Worm (Caenorhabditis elegans) whole organism, L1 larva: ENCODE results near the gene C28D4.7.

ENCODE experiments used
- C04F5.9 ChIP-seq: sonication (generic microtip); optimal IDR thresholded peaks from 2 replicates; lab custom pipeline; 2016; ENCODE audit warnings: missing genetic modification characterization, missing compliant biosample characterization
- C16A3.4 ChIP-seq: fragments of 150-350 bp; optimal IDR thresholded peaks from 2 replicates; lab custom pipeline; 2014; ENCODE audit warnings: missing biosample characterization, missing genetic modification characterization
- C34B4.2 ChIP-seq: sonication (generic microtip); optimal IDR thresholded peaks from 2 replicates; lab custom pipeline; 2017; ENCODE audit warnings: mild to moderate bottlenecking, missing genetic modification characterization, missing compliant biosample characterization
- F16B12.6 ChIP-seq: fragments of 150-350 bp; optimal IDR thresholded peaks from 2 replicates; lab custom pipeline; 2014; ENCODE audit warnings: missing biosample characterization, missing genetic modification characterization
- Y116A8C.19 ChIP-seq: sonication (generic microtip); optimal IDR thresholded peaks from 2 replicates; lab custom pipeline; 2016; ENCODE audit warnings: missing compliant biosample characterization, missing genetic modification characterization, borderline replicate concordance
- ama-1 ChIP-seq: fragments of 150-350 bp; optimal IDR thresholded peaks from 2 replicates; lab custom pipeline; 2014
- blmp-1 ChIP-seq: fragments of 150-350 bp; optimal IDR thresholded peaks from 2 replicates; lab custom pipeline; 2014; ENCODE audit warnings: missing biosample characterization, missing genetic modification characterization
- ceh-90 ChIP-seq: sonication (generic microtip); optimal IDR thresholded peaks from 2 replicates; lab custom pipeline; 2016; ENCODE audit warnings: missing genetic modification characterization, missing compliant biosample characterization
- dpl-1 ChIP-seq, 3 experiments: fragments of 150-350 bp in 2 of 3; sonication (generic microtip) in 1 of 3; optimal IDR thresholded peaks; 2 replicates each; lab custom pipeline; 2014 to 2017; ENCODE audit warnings: missing biosample characterization in 3 of 3, missing genetic modification characterization in 3 of 3, missing genetic modification reagents in 3 of 3
- efl-1 ChIP-seq, 4 experiments: fragments of 150-350 bp; optimal IDR thresholded peaks in 3 of 4; peaks in 1 of 4; 1 replicate in 1 of 4; 2 replicates in 3 of 4; lab custom pipeline; 2014; ENCODE audit warnings: missing biosample characterization in 2 of 4, missing genetic modification characterization in 2 of 4, missing genetic modification reagents in 2 of 4
- efl-3 ChIP-seq: fragments of 200-800 bp; sonication (Bioruptor generic); optimal IDR thresholded peaks from 2 replicates; lab custom pipeline; 2018; ENCODE audit warnings: mild to moderate bottlenecking, missing genetic modification characterization, missing compliant biosample characterization
- egl-13 ChIP-seq: sonication (generic microtip); optimal IDR thresholded peaks from 2 replicates; lab custom pipeline; 2016; ENCODE audit warnings: missing genotype, missing genetic modification reagents, missing genetic modification characterization, missing compliant biosample characterization
- egl-27 ChIP-seq, 2 experiments: fragments of 150-350 bp in 1 of 2; sonication (generic microtip); optimal IDR thresholded peaks; 3 replicates each; lab custom pipeline; 2017 to 2018; ENCODE audit warnings: missing biosample characterization in 2 of 2, missing genetic modification characterization in 2 of 2, missing genetic modification reagents in 2 of 2
- elt-3 ChIP-seq, 6 experiments: fragments of 150-350 bp in 1 of 6; sonication (generic microtip); optimal IDR thresholded peaks; 2 replicates each; lab custom pipeline; 2017 to 2018; ENCODE audit warnings: missing biosample characterization in 6 of 6, missing genetic modification characterization in 6 of 6, inconsistent platforms in 1 of 6
- ets-5 ChIP-seq: fragments of 200-800 bp; sonication (Bioruptor generic); IDR thresholded peaks from 2 replicates; pipeline ENCODE4 v1.3.6; 2022; ENCODE audit warnings: missing genetic modification characterization, missing compliant biosample characterization
- fkh-10 ChIP-seq: sonication (generic microtip); optimal IDR thresholded peaks from 2 replicates; lab custom pipeline; 2017; ENCODE audit warnings: missing biosample characterization, missing genetic modification reagents, missing genetic modification characterization
- fos-1 ChIP-seq: fragments of 150-350 bp; optimal IDR thresholded peaks from 2 replicates; lab custom pipeline; 2014; ENCODE audit warnings: missing biosample characterization, missing genetic modification characterization
- hlh-17 ChIP-seq: fragments of 200-800 bp; sonication (Bioruptor generic); optimal IDR thresholded peaks from 2 replicates; lab custom pipeline; 2018; ENCODE audit warnings: missing genetic modification characterization, mild to moderate bottlenecking, missing compliant biosample characterization, moderate library complexity, borderline replicate concordance
- hlh-4 ChIP-seq: sonication (generic microtip); optimal IDR thresholded peaks from 2 replicates; lab custom pipeline; 2016; ENCODE audit warnings: mild to moderate bottlenecking, missing genetic modification characterization, missing compliant biosample characterization
- isw-1 ChIP-seq: fragments of 200-800 bp; sonication (Bioruptor generic); IDR thresholded peaks from 2 replicates; pipeline ENCODE4 v1.3.6; 2022; ENCODE audit warnings: missing genetic modification characterization, missing compliant biosample characterization
- jun-1 ChIP-seq: fragments of 150-350 bp; optimal IDR thresholded peaks from 2 replicates; lab custom pipeline; 2014; ENCODE audit warnings: missing biosample characterization, missing genetic modification reagents, missing genetic modification characterization
- lin-13 ChIP-seq: fragments of 150-350 bp; optimal IDR thresholded peaks from 2 replicates; lab custom pipeline; 2014; ENCODE audit warnings: missing biosample characterization, missing genetic modification reagents, missing genetic modification characterization
- lin-35 ChIP-seq, 2 experiments: fragments of 150-350 bp; optimal IDR thresholded peaks; 2 replicates each; lab custom pipeline; 2014; ENCODE audit warnings: missing biosample characterization in 2 of 2, missing genetic modification characterization in 2 of 2, missing genetic modification reagents in 2 of 2
- lin-39 ChIP-seq: fragments of 150-350 bp; optimal IDR thresholded peaks from 2 replicates; lab custom pipeline; 2014; ENCODE audit warnings: missing biosample characterization, missing genetic modification reagents, missing genetic modification characterization
- lir-3 ChIP-seq: sonication (generic microtip); optimal IDR thresholded peaks from 2 replicates; lab custom pipeline; 2016; ENCODE audit warnings: mild to moderate bottlenecking, missing genetic modification characterization, moderate library complexity, missing compliant biosample characterization; ENCODE audit not compliant: poor library complexity
- lsy-2 ChIP-seq, 2 experiments: fragments of 150-350 bp; optimal IDR thresholded peaks; 2 replicates each; lab custom pipeline; 2014; ENCODE audit warnings: missing biosample characterization in 2 of 2, missing genetic modification characterization in 2 of 2
- nhr-12 ChIP-seq: sonication (generic microtip); optimal IDR thresholded peaks from 2 replicates; lab custom pipeline; 2017; ENCODE audit warnings: missing biosample characterization, missing genetic modification characterization
- nhr-20 ChIP-seq: sonication (generic microtip); optimal IDR thresholded peaks from 2 replicates; lab custom pipeline; 2016; ENCODE audit warnings: mild to moderate bottlenecking, missing genetic modification characterization, missing compliant biosample characterization
- nhr-237 ChIP-seq: fragments of 150-350 bp; optimal IDR thresholded peaks from 2 replicates; lab custom pipeline; 2014; ENCODE audit warnings: missing biosample characterization, missing genetic modification characterization
- nhr-28 ChIP-seq: fragments of 150-350 bp; optimal IDR thresholded peaks from 2 replicates; lab custom pipeline; 2014; ENCODE audit warnings: missing biosample characterization, missing genetic modification characterization
- nhr-71 ChIP-seq: sonication (generic microtip); optimal IDR thresholded peaks from 2 replicates; lab custom pipeline; 2016; ENCODE audit warnings: mild to moderate bottlenecking, missing genetic modification characterization, moderate library complexity, missing compliant biosample characterization
- nhr-76 ChIP-seq: sonication (generic microtip); optimal IDR thresholded peaks from 2 replicates; lab custom pipeline; 2017; ENCODE audit warnings: missing biosample characterization, missing genetic modification characterization
- nhr-77 ChIP-seq: fragments of 150-350 bp; optimal IDR thresholded peaks from 2 replicates; lab custom pipeline; 2014; ENCODE audit warnings: missing biosample characterization, missing genetic modification characterization
- nhr-84 ChIP-seq: sonication (generic microtip); optimal IDR thresholded peaks from 2 replicates; lab custom pipeline; 2017; ENCODE audit warnings: missing biosample characterization, missing genetic modification characterization
- pag-3 ChIP-seq: sonication (generic microtip); optimal IDR thresholded peaks from 2 replicates; lab custom pipeline; 2017; ENCODE audit warnings: missing genetic modification characterization, mild to moderate bottlenecking, missing compliant biosample characterization, antibody characterized with exemption, borderline replicate concordance; ENCODE audit not compliant: insufficient read depth
- rnt-1 ChIP-seq: sonication (generic microtip); optimal IDR thresholded peaks from 2 replicates; lab custom pipeline; 2016; ENCODE audit warnings: mild to moderate bottlenecking, missing genetic modification characterization, moderate library complexity, missing compliant biosample characterization
- skn-1 ChIP-seq: fragments of 150-350 bp; optimal IDR thresholded peaks from 2 replicates; lab custom pipeline; 2014; ENCODE audit warnings: missing biosample characterization, missing genetic modification characterization
- snpc-4 ChIP-seq: fragments of 150-350 bp; optimal IDR thresholded peaks from 2 replicates; lab custom pipeline; 2014; ENCODE audit warnings: missing biosample characterization, missing genetic modification characterization
- sptf-1 ChIP-seq: fragments of 150-350 bp; optimal IDR thresholded peaks from 2 replicates; lab custom pipeline; 2014; ENCODE audit warnings: missing biosample characterization, missing genetic modification characterization
- swsn-7 ChIP-seq: sonication (generic microtip); optimal IDR thresholded peaks from 2 replicates; lab custom pipeline; 2016; ENCODE audit warnings: missing genetic modification characterization, missing compliant biosample characterization
- unc-130 ChIP-seq: fragments of 150-350 bp; optimal IDR thresholded peaks from 2 replicates; lab custom pipeline; 2017; ENCODE audit warnings: missing biosample characterization, missing genetic modification characterization, inconsistent platforms
- unc-30 ChIP-seq: sonication (generic microtip); optimal IDR thresholded peaks from 2 replicates; lab custom pipeline; 2017; ENCODE audit warnings: missing biosample characterization, missing genetic modification characterization
- zag-1 ChIP-seq: fragments of 150-350 bp; optimal IDR thresholded peaks from 2 replicates; lab custom pipeline; 2014; ENCODE audit warnings: missing biosample characterization, missing genetic modification characterization
- ztf-11 ChIP-seq, 2 experiments: sonication (generic microtip); optimal IDR thresholded peaks; 2 replicates each; lab custom pipeline; 2016 to 2017; ENCODE audit warnings: missing genetic modification characterization in 2 of 2, missing biosample characterization in 1 of 2, missing compliant biosample characterization in 1 of 2

Gene C28D4.7

DNA sequence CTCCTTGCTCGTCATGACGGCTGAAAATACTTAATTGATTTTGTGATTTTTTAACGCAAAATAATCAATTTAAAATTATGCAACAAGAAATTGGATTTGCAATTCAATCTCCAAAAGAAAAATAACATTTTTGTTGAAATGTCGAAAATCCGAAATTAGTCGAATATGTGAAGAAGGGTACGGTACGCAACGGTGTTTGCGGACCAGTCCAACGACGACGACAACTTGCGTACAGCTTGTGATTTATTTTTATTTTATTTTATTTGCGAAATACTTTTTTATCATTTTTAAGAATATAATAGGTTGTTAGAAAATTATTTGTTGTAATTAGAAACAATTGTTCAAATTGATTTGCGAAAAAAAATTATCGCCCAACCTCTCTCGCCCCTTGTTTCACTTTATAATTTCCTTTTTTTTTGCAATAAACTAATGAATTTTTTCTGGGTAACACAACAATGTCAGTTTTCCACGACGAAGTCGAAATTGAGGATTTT is 36.2 kb downstream of the C28D4.7 start, which contains the start of the genes dcaf-1 and dph-3 (continued):
- TF ChIP-seq elt-3 (tag; optimal IDR thresholded peaks at IDR 0.05; lab: Kevin White, UChicago) (peak in 1 of 6 experiments; percentile 9), C16A3.4 (tag; lab: Kevin White, UChicago) (peak; percentile 43), skn-1 (tag; lab: Kevin White, UChicago) (peak; percentile 45), swsn-7 (tag; lab: Kevin White, UChicago) (peak; percentile 35), lin-35 (GFP tag; optimal IDR thresholded peaks at IDR 0.05; lab: Kevin White, UChicago) (peak; percentile 50 to 65), nhr-71 (tag; lab: Kevin White, UChicago) (peak; percentile 59), isw-1 (GFP tag; lab: Robert Waterston, UW) (peak; percentile 17; the same call in 1 of the 2 replicates), fkh-10 (GFP tag; lab: Kevin White, UChicago) (no peak), blmp-1 (peak; percentile 55)

DNA sequence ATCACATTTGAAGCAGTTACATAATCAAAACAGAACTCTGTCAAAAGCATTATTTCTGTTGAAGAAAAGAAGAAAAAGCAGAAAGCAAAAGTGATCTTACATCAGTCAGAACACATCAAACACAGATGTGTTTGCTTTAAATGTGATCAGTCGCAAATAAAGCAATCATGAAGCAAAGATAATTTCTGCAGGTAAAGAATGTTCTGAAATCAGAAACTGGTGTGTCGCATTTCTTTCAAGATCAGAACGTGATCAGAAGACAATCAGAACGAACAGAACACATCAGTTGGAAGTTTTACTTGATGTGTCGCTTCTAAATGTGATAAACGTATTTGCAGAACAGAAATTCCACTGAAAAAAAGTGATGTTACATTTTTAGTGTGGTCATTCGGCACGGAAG is 43.9 kb downstream of the C28D4.7 start:
- TF ChIP-seq snpc-4 (tag; lab: Kevin White, UChicago), result no peak
- no peak for TF ChIP-seq rnt-1 (tag; lab: Kevin White, UChicago)
- TF ChIP-seq nhr-71 (tag; lab: Kevin White, UChicago), result no peak
- no peak for TF ChIP-seq sptf-1 (tag; lab: Kevin White, UChicago)
- no peak for TF ChIP-seq isw-1 (GFP tag; lab: Robert Waterston, UW)
- TF ChIP-seq lsy-2 (tag; optimal IDR thresholded peaks at IDR 0.05; lab: Kevin White, UChicago), result no peak
- TF ChIP-seq blmp-1, result no peak
- TF ChIP-seq ets-5 (GFP tag; lab: Robert Waterston, UW), result no peak
- no peak for TF ChIP-seq efl-3 (GFP tag; lab: Kevin White, UChicago)
- no peak for TF ChIP-seq pag-3

DNA sequence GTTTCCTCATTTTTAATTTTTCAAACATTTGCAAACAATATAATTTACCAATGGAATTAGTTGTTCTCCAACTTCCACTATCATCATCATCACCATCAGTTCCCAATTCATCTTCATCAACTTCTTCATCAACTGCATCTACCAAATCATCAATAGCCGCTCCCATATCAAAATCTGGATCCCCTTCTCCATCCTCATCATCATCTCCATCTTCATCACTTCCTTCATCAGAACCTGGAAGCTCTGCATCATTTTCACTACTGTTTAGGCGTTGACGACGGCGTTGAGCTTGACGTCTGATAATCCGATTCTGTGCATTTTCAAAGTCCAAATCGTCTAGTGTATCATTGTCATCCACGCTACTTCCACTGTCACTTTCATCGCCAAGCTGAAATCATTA is 45.1 kb downstream of the C28D4.7 start:
- TF ChIP-seq nhr-20 (tag; lab: Kevin White, UChicago), result no peak
- TF ChIP-seq Y116A8C.19, result no peak
- no peak for TF ChIP-seq lin-13
- no peak for TF ChIP-seq ztf-11 (tag; optimal IDR thresholded peaks at IDR 0.05; lab: Kevin White, UChicago)
- no peak for TF ChIP-seq nhr-237 (tag; lab: Kevin White, UChicago)
- TF ChIP-seq lin-39 (tag; lab: Kevin White, UChicago), result no peak
- TF ChIP-seq F16B12.6 (tag; lab: Kevin White, UChicago), result no peak
- no peak for TF ChIP-seq ama-1 (lab: Kevin White, UChicago)
- TF ChIP-seq, all 84 proteins: peak for 0

DNA sequence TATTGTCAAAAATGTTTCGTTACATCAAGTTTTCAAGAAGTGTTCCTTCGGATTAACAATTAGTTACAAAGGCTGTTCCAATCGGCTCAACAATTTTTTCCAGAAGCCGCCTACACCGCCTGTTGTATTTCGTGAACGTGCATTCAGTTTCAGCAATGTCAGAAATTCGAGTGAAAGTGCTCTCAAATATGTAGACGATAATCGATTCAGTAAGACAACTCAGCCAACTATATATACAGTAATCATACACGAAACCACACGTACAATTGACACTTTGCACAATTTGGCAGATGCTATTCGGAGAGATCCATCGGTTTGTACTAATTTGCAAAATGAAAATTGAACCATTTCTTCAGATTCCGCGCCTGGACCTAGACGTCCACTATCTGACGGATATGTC is 46.4 kb downstream of the C28D4.7 start:
- TF ChIP-seq isw-1 (GFP tag; lab: Robert Waterston, UW), result no peak
- no peak for TF ChIP-seq nhr-12
- TF ChIP-seq efl-1 (optimal IDR thresholded peaks at IDR 0.05; lab: Kevin White, UChicago), result no peak
- TF ChIP-seq efl-1 (GFP tag; optimal IDR thresholded peaks at IDR 0.05 in 1 of 2; lab: Kevin White, UChicago), result no peak
- no peak for TF ChIP-seq zag-1 (tag; lab: Kevin White, UChicago)
- TF ChIP-seq lir-3 (tag; lab: Kevin White, UChicago), result no peak
- no peak for TF ChIP-seq C04F5.9 (tag; lab: Kevin White, UChicago)
- TF ChIP-seq egl-13, result no peak
- no peak for TF ChIP-seq C34B4.2 (tag; lab: Kevin White, UChicago)
- TF ChIP-seq nhr-28 (tag; lab: Kevin White, UChicago), result no peak
- TF ChIP-seq egl-27 (tag; optimal IDR thresholded peaks at IDR 0.05; lab: Kevin White, UChicago), result no peak
- no peak for TF ChIP-seq lin-39 (tag; lab: Kevin White, UChicago)

DNA sequence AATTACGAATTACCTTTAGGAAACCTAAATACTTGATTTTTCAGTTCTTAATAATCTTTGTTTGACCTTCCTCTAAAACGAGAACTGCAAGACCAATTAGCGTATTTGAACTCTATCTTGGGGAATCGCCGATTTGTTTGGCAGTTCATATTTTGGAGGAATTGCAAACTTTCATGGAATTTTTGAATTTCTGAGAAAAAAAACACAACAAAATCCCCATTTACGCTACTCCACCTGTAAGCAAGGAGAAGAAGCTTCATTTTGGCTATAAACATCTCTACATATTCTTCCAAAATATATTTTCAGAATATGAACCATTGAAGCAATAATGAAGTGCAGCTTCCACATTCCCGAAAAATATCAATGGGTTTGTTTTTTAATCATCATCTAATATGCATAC is 50.1 kb downstream of the C28D4.7 start, which contains the start of gene twk-9:
twk-9 (plus strand) TSS at position 301 of the 400 bp plus-strand sequence.
- TF ChIP-seq unc-30 (tag; lab: Kevin White, UChicago) (no peak), nhr-76 (tag; lab: Kevin White, UChicago) (no peak), ceh-90 (tag; lab: Kevin White, UChicago) (no peak), unc-130 (tag; lab: Kevin White, UChicago) (no peak), egl-13 (no peak), elt-3 (tag; optimal IDR thresholded peaks at IDR 0.05; lab: Kevin White, UChicago) (no peak), nhr-20 (tag; lab: Kevin White, UChicago) (no peak), hlh-4 (no peak), fos-1 (no peak), nhr-77 (no peak), C16A3.4 (tag; lab: Kevin White, UChicago) (no peak), ets-5 (GFP tag; lab: Robert Waterston, UW) (no peak), dpl-1 (GFP tag; optimal IDR thresholded peaks at IDR 0.05; lab: Kevin White, UChicago) (no peak), jun-1 (tag; lab: Kevin White, UChicago) (no peak), hlh-17 (GFP tag; lab: Kevin White, UChicago) (no peak), nhr-84 (tag; lab: Kevin White, UChicago) (no peak)
